Worm (Caenorhabditis elegans) whole organism, L1 larva: Measurements from ENCODE around the gene Y45F3A.5.

Experiments
- C04F5.9 ChIP-seq: sonication (generic microtip); optimal IDR thresholded peaks from 2 replicates; lab custom pipeline; 2016; ENCODE audit warnings: missing genetic modification characterization, missing compliant biosample characterization
- F16B12.6 ChIP-seq: fragments of 150-350 bp; optimal IDR thresholded peaks from 2 replicates; lab custom pipeline; 2014; ENCODE audit warnings: missing biosample characterization, missing genetic modification characterization
- Y116A8C.19 ChIP-seq: sonication (generic microtip); optimal IDR thresholded peaks from 2 replicates; lab custom pipeline; 2016; ENCODE audit warnings: missing compliant biosample characterization, missing genetic modification characterization, borderline replicate concordance
- aha-1 ChIP-seq: fragments of 150-350 bp; optimal IDR thresholded peaks from 2 replicates; lab custom pipeline; 2014; ENCODE audit warnings: missing biosample characterization, missing genetic modification characterization
- ama-1 ChIP-seq: fragments of 150-350 bp; optimal IDR thresholded peaks from 2 replicates; lab custom pipeline; 2014
- blmp-1 ChIP-seq: fragments of 150-350 bp; optimal IDR thresholded peaks from 2 replicates; lab custom pipeline; 2014; ENCODE audit warnings: missing biosample characterization, missing genetic modification characterization
- ceh-8 ChIP-seq: fragments of 200-800 bp; sonication (Bioruptor generic); optimal IDR thresholded peaks from 2 replicates; lab custom pipeline; 2018; ENCODE audit warnings: mild to moderate bottlenecking, missing genetic modification characterization, moderate library complexity, missing compliant biosample characterization
- ceh-90 ChIP-seq: sonication (generic microtip); optimal IDR thresholded peaks from 2 replicates; lab custom pipeline; 2016; ENCODE audit warnings: missing genetic modification characterization, missing compliant biosample characterization
- dpl-1 ChIP-seq, 3 experiments: fragments of 150-350 bp in 2 of 3; sonication (generic microtip) in 1 of 3; optimal IDR thresholded peaks; 2 replicates each; lab custom pipeline; 2014 to 2017; ENCODE audit warnings: missing biosample characterization in 3 of 3, missing genetic modification characterization in 3 of 3, missing genetic modification reagents in 3 of 3
- efl-1 ChIP-seq, 4 experiments: fragments of 150-350 bp; optimal IDR thresholded peaks in 3 of 4; peaks in 1 of 4; 1 replicate in 1 of 4; 2 replicates in 3 of 4; lab custom pipeline; 2014; ENCODE audit warnings: missing biosample characterization in 2 of 4, missing genetic modification characterization in 2 of 4, missing genetic modification reagents in 2 of 4
- egl-27 ChIP-seq, 2 experiments: fragments of 150-350 bp in 1 of 2; sonication (generic microtip); optimal IDR thresholded peaks; 3 replicates each; lab custom pipeline; 2017 to 2018; ENCODE audit warnings: missing biosample characterization in 2 of 2, missing genetic modification characterization in 2 of 2, missing genetic modification reagents in 2 of 2
- elt-2 ChIP-seq: sonication (generic microtip); optimal IDR thresholded peaks from 2 replicates; lab custom pipeline; 2016; ENCODE audit warnings: missing genetic modification characterization, mild to moderate bottlenecking, inconsistent platforms, missing compliant biosample characterization, missing genetic modification reagents
- elt-3 ChIP-seq, 6 experiments: fragments of 150-350 bp in 1 of 6; sonication (generic microtip); optimal IDR thresholded peaks; 2 replicates each; lab custom pipeline; 2017 to 2018; ENCODE audit warnings: missing biosample characterization in 6 of 6, missing genetic modification characterization in 6 of 6, inconsistent platforms in 1 of 6
- fkh-8 ChIP-seq: sonication (generic microtip); optimal IDR thresholded peaks from 2 replicates; lab custom pipeline; 2016; ENCODE audit warnings: mild to moderate bottlenecking, missing genetic modification characterization, missing compliant biosample characterization
- fos-1 ChIP-seq: fragments of 150-350 bp; optimal IDR thresholded peaks from 2 replicates; lab custom pipeline; 2014; ENCODE audit warnings: missing biosample characterization, missing genetic modification characterization
- hlh-4 ChIP-seq: sonication (generic microtip); optimal IDR thresholded peaks from 2 replicates; lab custom pipeline; 2016; ENCODE audit warnings: mild to moderate bottlenecking, missing genetic modification characterization, missing compliant biosample characterization
- jun-1 ChIP-seq: fragments of 150-350 bp; optimal IDR thresholded peaks from 2 replicates; lab custom pipeline; 2014; ENCODE audit warnings: missing biosample characterization, missing genetic modification reagents, missing genetic modification characterization
- lin-14 ChIP-seq: fragments of 200-800 bp; sonication (Bioruptor generic); optimal IDR thresholded peaks from 2 replicates; lab custom pipeline; 2018; ENCODE audit warnings: mild to moderate bottlenecking, missing genetic modification characterization, moderate library complexity, missing compliant biosample characterization
- lin-15B ChIP-seq: fragments of 150-350 bp; sonication (generic microtip); optimal IDR thresholded peaks from 3 replicates; lab custom pipeline; 2014; ENCODE audit warnings: missing biosample characterization, missing genetic modification characterization
- lin-39 ChIP-seq: fragments of 150-350 bp; optimal IDR thresholded peaks from 2 replicates; lab custom pipeline; 2014; ENCODE audit warnings: missing biosample characterization, missing genetic modification reagents, missing genetic modification characterization
- mep-1 ChIP-seq: fragments of 150-350 bp; optimal IDR thresholded peaks from 2 replicates; lab custom pipeline; 2014; ENCODE audit warnings: missing biosample characterization, missing genetic modification characterization
- nhr-12 ChIP-seq: sonication (generic microtip); optimal IDR thresholded peaks from 2 replicates; lab custom pipeline; 2017; ENCODE audit warnings: missing biosample characterization, missing genetic modification characterization
- nhr-19 ChIP-seq: fragments of 200-800 bp; sonication (Bioruptor generic); conservative IDR thresholded peaks from 2 replicates; pipeline ENCODE4 v1.3.6; 2022; ENCODE audit warnings: missing genetic modification characterization, missing compliant biosample characterization
- nhr-20 ChIP-seq: sonication (generic microtip); optimal IDR thresholded peaks from 2 replicates; lab custom pipeline; 2016; ENCODE audit warnings: mild to moderate bottlenecking, missing genetic modification characterization, missing compliant biosample characterization
- nhr-237 ChIP-seq: fragments of 150-350 bp; optimal IDR thresholded peaks from 2 replicates; lab custom pipeline; 2014; ENCODE audit warnings: missing biosample characterization, missing genetic modification characterization
- nhr-47 ChIP-seq: sonication (generic microtip); optimal IDR thresholded peaks from 2 replicates; lab custom pipeline; 2016; ENCODE audit warnings: mild to moderate bottlenecking, missing genetic modification characterization, moderate library complexity, missing compliant biosample characterization
- nhr-71 ChIP-seq: sonication (generic microtip); optimal IDR thresholded peaks from 2 replicates; lab custom pipeline; 2016; ENCODE audit warnings: mild to moderate bottlenecking, missing genetic modification characterization, moderate library complexity, missing compliant biosample characterization
- nhr-85 ChIP-seq: sonication (generic microtip); peaks from one replicate; lab custom pipeline; 2016; ENCODE audit warnings: missing genetic modification characterization, inconsistent platforms, missing compliant biosample characterization
- rnt-1 ChIP-seq: sonication (generic microtip); optimal IDR thresholded peaks from 2 replicates; lab custom pipeline; 2016; ENCODE audit warnings: mild to moderate bottlenecking, missing genetic modification characterization, moderate library complexity, missing compliant biosample characterization
- snpc-4 ChIP-seq: fragments of 150-350 bp; optimal IDR thresholded peaks from 2 replicates; lab custom pipeline; 2014; ENCODE audit warnings: missing biosample characterization, missing genetic modification characterization
- snu-23 ChIP-seq: sonication (generic microtip); optimal IDR thresholded peaks from 2 replicates; lab custom pipeline; 2016; ENCODE audit warnings: missing genetic modification characterization, missing compliant biosample characterization
- sox-4 ChIP-seq: sonication (generic microtip); optimal IDR thresholded peaks from 2 replicates; lab custom pipeline; 2016; ENCODE audit warnings: missing genetic modification characterization, missing compliant biosample characterization
- tbx-2 ChIP-seq: sonication (generic microtip); optimal IDR thresholded peaks from 2 replicates; lab custom pipeline; 2016; ENCODE audit warnings: missing genetic modification characterization, missing compliant biosample characterization
- unc-86 ChIP-seq: sonication (generic microtip); optimal IDR thresholded peaks from 2 replicates; lab custom pipeline; 2016; ENCODE audit warnings: missing genetic modification characterization, missing compliant biosample characterization
- zag-1 ChIP-seq: fragments of 150-350 bp; optimal IDR thresholded peaks from 2 replicates; lab custom pipeline; 2014; ENCODE audit warnings: missing biosample characterization, missing genetic modification characterization
- ztf-11 ChIP-seq, 2 experiments: sonication (generic microtip); optimal IDR thresholded peaks; 2 replicates each; lab custom pipeline; 2016 to 2017; ENCODE audit warnings: missing genetic modification characterization in 2 of 2, missing biosample characterization in 1 of 2, missing compliant biosample characterization in 1 of 2
- ztf-4 ChIP-seq: fragments of 150-350 bp; optimal IDR thresholded peaks from 2 replicates; lab custom pipeline; 2014; ENCODE audit warnings: missing biosample characterization, missing genetic modification characterization

Y45F3A.5 gene

DNA sequence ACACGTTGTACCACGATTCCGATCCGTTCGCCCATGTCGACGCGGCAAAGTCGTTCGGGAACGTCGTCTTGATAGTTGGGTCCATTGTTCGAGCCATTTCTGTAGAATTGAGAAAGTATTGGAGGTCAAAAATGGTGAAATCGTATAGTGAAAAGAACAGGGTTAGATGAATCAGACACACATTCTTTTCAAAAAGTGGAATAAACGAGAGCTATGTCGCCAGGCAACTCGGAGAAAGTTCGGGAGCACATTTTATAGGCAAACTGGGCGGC is 47.2 kb upstream of the Y45F3A.5 start, which contains the start of gene Y39A1A.9:
TSS of gene Y39A1A.9 (minus strand) at position 99 of the 272 bp plus-strand sequence.
- TF ChIP-seq hlh-4: no peak
- TF ChIP-seq lin-15B (tag; lab: Kevin White, UChicago): no peak
- TF ChIP-seq egl-27 (tag; optimal IDR thresholded peaks at IDR 0.05; lab: Kevin White, UChicago): no peak
- no peak for TF ChIP-seq nhr-237 (tag; lab: Kevin White, UChicago)
- TF ChIP-seq unc-86: no peak
- TF ChIP-seq nhr-20: no peak
- no peak for TF ChIP-seq blmp-1 (tag; lab: Kevin White, UChicago)
- TF ChIP-seq sox-4 (tag; lab: Kevin White, UChicago): no peak
- TF ChIP-seq elt-2 (tag; lab: Kevin White, UChicago): no peak
- TF ChIP-seq fos-1 (tag; lab: Kevin White, UChicago): no peak
- TF ChIP-seq dpl-1 (GFP tag; optimal IDR thresholded peaks at IDR 0.05; lab: Kevin White, UChicago): no peak
- no peak for TF ChIP-seq F16B12.6 (tag; lab: Kevin White, UChicago)
- no peak for TF ChIP-seq zag-1 (tag; lab: Kevin White, UChicago)
- TF ChIP-seq Y116A8C.19 (tag; lab: Kevin White, UChicago): no peak

DNA sequence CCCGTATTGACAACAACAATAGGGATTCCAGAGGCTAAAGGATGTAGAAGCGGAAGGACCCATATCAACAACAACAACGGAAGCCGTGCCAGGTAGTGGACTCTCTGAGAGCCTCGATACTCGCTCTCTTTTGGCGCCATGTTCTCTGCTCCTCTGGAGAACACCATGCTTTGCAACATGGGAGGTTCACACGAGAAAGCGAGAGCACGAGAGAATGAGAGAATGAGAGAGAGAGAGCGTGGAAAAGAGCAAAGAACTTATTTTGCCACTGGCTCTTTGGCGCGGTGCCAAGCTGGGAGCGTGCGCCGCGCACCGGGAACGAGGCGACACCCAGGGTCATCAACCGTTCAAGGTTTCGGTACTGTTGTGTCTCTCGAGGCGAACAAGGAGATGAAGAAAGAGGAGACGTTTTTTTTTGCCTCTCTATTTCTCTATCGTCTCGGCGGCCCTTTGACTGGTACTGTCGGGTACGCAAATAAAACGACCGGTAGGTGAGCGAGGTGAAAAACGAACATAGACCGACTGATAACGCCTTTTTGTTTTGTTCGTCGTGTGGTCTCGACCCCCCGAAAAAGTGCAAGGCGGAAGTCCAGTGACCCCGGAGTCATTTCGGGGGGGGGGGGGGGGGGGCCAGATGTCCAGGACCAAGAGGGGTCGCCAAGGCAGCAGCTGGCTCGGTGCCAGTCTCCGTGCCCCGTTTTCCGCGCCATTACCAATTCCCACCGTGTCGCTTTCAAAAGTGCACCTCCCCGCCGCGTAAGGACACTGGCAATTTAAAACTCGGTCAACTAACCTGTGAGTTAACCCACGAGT is 46.7 kb upstream of the Y45F3A.5 start, which contains the start of gene Y39A1A.10:
TSS of gene Y39A1A.10 (plus strand) at position 139 of the 813 bp plus-strand sequence.
- TF ChIP-seq nhr-19: 0 out of 2 replicates have a peak, but pooled peaks have one; percentile 7
- TF ChIP-seq nhr-20: peak; percentile 9
- TF ChIP-seq lin-15B (tag; lab: Kevin White, UChicago): no peak
- TF ChIP-seq fkh-8 (tag; lab: Kevin White, UChicago): peak; percentile 38
- peak; percentile 89 for TF ChIP-seq ceh-8 (GFP tag; lab: Kevin White, UChicago)
- peak in 1 of 6 experiments; percentile 0 for TF ChIP-seq elt-3 (tag; optimal IDR thresholded peaks at IDR 0.05; lab: Kevin White, UChicago)
- peak; percentile 52 for TF ChIP-seq nhr-71
- TF ChIP-seq rnt-1 (tag; lab: Kevin White, UChicago): peak; percentile 10
- peak; percentile 37 for TF ChIP-seq blmp-1 (tag; lab: Kevin White, UChicago)
- TF ChIP-seq ztf-4: peak; percentile 24
- peak; percentile 26 for TF ChIP-seq jun-1 (tag; lab: Kevin White, UChicago)
- TF ChIP-seq lin-39: no peak
- no peak for TF ChIP-seq egl-27 (tag; optimal IDR thresholded peaks at IDR 0.05; lab: Kevin White, UChicago)
- peak; percentile 72 for TF ChIP-seq lin-14 (GFP tag; lab: Kevin White, UChicago)
- no peak for TF ChIP-seq nhr-12 (tag; lab: Kevin White, UChicago)
- TF ChIP-seq nhr-85 (tag; lab: Kevin White, UChicago): peak; percentile 86
- TF ChIP-seq efl-1 (optimal IDR thresholded peaks at IDR 0.05; lab: Kevin White, UChicago): no peak
- peak in 1 of 2 experiments; percentile 57 for TF ChIP-seq efl-1 (GFP tag; optimal IDR thresholded peaks at IDR 0.05 in 1 of 2; lab: Kevin White, UChicago)
- TF ChIP-seq snu-23 (GFP tag; lab: Kevin White, UChicago): peak; percentile 24

DNA sequence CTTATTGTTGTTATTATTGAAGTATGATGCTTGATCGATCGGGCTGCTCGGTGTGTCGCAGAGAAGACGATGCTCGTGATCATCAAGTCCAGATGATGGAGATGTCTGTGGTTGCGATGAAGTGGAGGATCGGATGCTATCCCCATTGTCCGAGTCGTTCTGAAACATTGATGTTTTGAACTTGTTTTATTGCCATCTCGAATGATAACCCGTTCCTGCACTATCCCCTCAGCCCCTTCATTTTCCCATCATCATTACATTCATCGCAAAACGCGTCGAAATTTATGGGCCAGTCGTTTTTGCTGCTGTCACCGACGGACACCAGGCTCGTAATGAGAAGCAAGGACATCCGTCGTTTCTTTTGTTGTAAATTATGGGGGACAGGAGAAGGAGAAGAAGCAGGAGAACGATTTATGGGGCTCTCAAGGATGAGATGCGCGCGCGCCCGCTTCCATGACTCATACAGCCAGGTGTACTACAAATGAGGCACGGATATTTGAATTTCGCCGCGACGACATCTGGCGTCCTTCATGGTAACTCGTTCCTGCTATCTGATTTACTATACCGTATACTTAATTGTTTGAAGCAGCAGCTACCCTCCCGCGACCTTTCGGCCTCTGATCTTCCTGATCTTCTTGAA is 45.8 kb upstream of the Y45F3A.5 start:
- TF ChIP-seq ama-1 (lab: Kevin White, UChicago) (no peak), elt-3 (tag; optimal IDR thresholded peaks at IDR 0.05; lab: Kevin White, UChicago) (no peak), unc-86 (peak; percentile 25), tbx-2 (tag; lab: Kevin White, UChicago) (peak; percentile 66), aha-1 (tag; lab: Kevin White, UChicago) (no peak), ztf-11 (tag; optimal IDR thresholded peaks at IDR 0.05; lab: Kevin White, UChicago) (peak in 1 of 2 experiments; percentile 90), blmp-1 (tag; lab: Kevin White, UChicago) (no peak)

DNA sequence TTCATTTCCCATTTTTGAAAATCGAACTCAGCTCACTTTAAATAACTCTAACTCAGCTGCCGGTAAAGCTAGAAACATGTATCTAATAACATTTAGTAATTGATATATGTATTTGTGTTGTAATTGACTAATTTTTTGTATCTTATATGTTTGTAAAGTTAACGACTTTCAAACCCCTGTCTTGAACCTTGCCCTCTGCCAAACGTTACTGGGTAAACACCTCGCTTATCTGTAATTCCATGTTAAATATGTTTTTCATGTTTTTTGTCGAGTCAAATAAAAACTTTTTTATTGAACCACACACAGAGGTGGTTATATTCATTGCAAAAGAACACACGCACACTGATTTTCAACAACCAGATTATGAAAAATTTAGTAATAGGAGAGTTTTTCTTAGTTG is 43.7 kb upstream of the Y45F3A.5 start:
- TF ChIP-seq nhr-47 (tag; lab: Kevin White, UChicago) (peak; percentile 2), ztf-11 (tag; optimal IDR thresholded peaks at IDR 0.05; lab: Kevin White, UChicago) (no peak), nhr-85 (tag; lab: Kevin White, UChicago) (peak; percentile 76), mep-1 (tag; lab: Kevin White, UChicago) (peak; percentile 11), ceh-90 (no peak), C04F5.9 (tag; lab: Kevin White, UChicago) (no peak), snpc-4 (tag; lab: Kevin White, UChicago) (no peak)
